Fruit fly (Drosophila melanogaster) whole organism, prepupa: Measurements from ENCODE around the gene Prosbeta2R2.

ENCODE experiments used
- Blimp-1 ChIP-seq: fragments of 200-800 bp; sonication (Bioruptor generic); optimal IDR thresholded peaks from 3 replicates; lab custom pipeline; 2017; ENCODE audit warnings: missing biosample characterization, missing genetic modification characterization, mild to moderate bottlenecking, moderate library complexity, missing genetic modification reagents
- CG11294 ChIP-seq: fragments of 200-800 bp; sonication (Bioruptor generic); IDR thresholded peaks from 2 replicates; pipeline ENCODE4 v1.3.6; 2022; ENCODE audit warnings: missing biosample characterization, missing genetic modification characterization
- CG11762 ChIP-seq: fragments of 200-800 bp; sonication (Bioruptor generic); optimal IDR thresholded peaks from 3 replicates; lab custom pipeline; 2016; ENCODE audit warnings: missing biosample characterization, missing genetic modification characterization; ENCODE audit not compliant: insufficient read depth
- CG11902 ChIP-seq: fragments of 200-800 bp; sonication (Bioruptor generic); optimal IDR thresholded peaks from 3 replicates; lab custom pipeline; 2016; ENCODE audit warnings: missing biosample characterization, missing genetic modification characterization
- CG15336 ChIP-seq: fragments of 200-800 bp; sonication (Bioruptor generic); IDR thresholded peaks from 2 replicates; pipeline ENCODE4 v1.3.6; 2022; ENCODE audit warnings: missing biosample characterization, missing genetic modification characterization
- CG1621 ChIP-seq: fragments of 200-800 bp; sonication (Bioruptor generic); optimal IDR thresholded peaks from 3 replicates; lab custom pipeline; 2018; ENCODE audit warnings: missing biosample characterization, mild to moderate bottlenecking, missing genetic modification characterization
- CG16779 ChIP-seq: fragments of 200-800 bp; sonication (Bioruptor generic); optimal IDR thresholded peaks from 3 replicates; lab custom pipeline; 2017; ENCODE audit warnings: missing biosample characterization, mild to moderate bottlenecking, missing genetic modification characterization
- CG31627 ChIP-seq: fragments of 200-800 bp; sonication (Bioruptor generic); optimal IDR thresholded peaks from 3 replicates; lab custom pipeline; 2016; ENCODE audit warnings: missing biosample characterization, missing genetic modification characterization
- CG32006 ChIP-seq: fragments of 200-800 bp; sonication (Bioruptor generic); optimal IDR thresholded peaks from 3 replicates; lab custom pipeline; 2017; ENCODE audit warnings: missing biosample characterization, mild to moderate bottlenecking, missing genetic modification characterization
- CG4318 ChIP-seq: fragments of 200-800 bp; sonication (Bioruptor generic); optimal IDR thresholded peaks from 3 replicates; lab custom pipeline; 2017; ENCODE audit warnings: missing biosample characterization, mild to moderate bottlenecking, missing genetic modification characterization
- CG6163 ChIP-seq: fragments of 200-800 bp; sonication (Bioruptor generic); IDR thresholded peaks from 3 replicates; pipeline ENCODE4 v1.3.6; 2022; ENCODE audit warnings: missing biosample characterization, missing genetic modification characterization
- CG6276 ChIP-seq: fragments of 200-800 bp; sonication (Bioruptor generic); optimal IDR thresholded peaks from 2 replicates; lab custom pipeline; 2017; ENCODE audit warnings: missing biosample characterization, mild to moderate bottlenecking, missing genetic modification characterization
- CG6808 ChIP-seq: fragments of 200-800 bp; sonication (Bioruptor generic); optimal IDR thresholded peaks from 3 replicates; lab custom pipeline; 2017; ENCODE audit warnings: missing biosample characterization, missing genetic modification characterization, mild to moderate bottlenecking, moderate library complexity, missing genetic modification reagents
- CG7368 ChIP-seq: fragments of 200-800 bp; sonication (Bioruptor generic); optimal IDR thresholded peaks from 3 replicates; lab custom pipeline; 2016; ENCODE audit warnings: missing biosample characterization, missing genetic modification characterization
- CG8119 ChIP-seq: fragments of 200-800 bp; sonication (Bioruptor generic); IDR thresholded peaks from 3 replicates; pipeline ENCODE4 v1.3.6; 2022; ENCODE audit warnings: missing biosample characterization, missing genetic modification characterization
- CG8319 ChIP-seq: fragments of 200-800 bp; sonication (Bioruptor generic); optimal IDR thresholded peaks from 3 replicates; lab custom pipeline; 2016; ENCODE audit warnings: missing biosample characterization, missing genetic modification characterization
- CG9139 ChIP-seq: fragments of 200-800 bp; sonication (Bioruptor generic); optimal IDR thresholded peaks from 3 replicates; lab custom pipeline; 2017; ENCODE audit warnings: missing biosample characterization, mild to moderate bottlenecking, missing genetic modification characterization
- Eip75B ChIP-seq: fragments of 200-800 bp; sonication (Bioruptor generic); optimal IDR thresholded peaks from 3 replicates; lab custom pipeline; 2016; ENCODE audit warnings: missing biosample characterization, missing genetic modification characterization
- Eip78C ChIP-seq: fragments of 200-800 bp; sonication (Bioruptor generic); peaks from one replicate; lab custom pipeline; 2016; ENCODE audit warnings: missing biosample characterization, missing genetic modification characterization
- Eip93F ChIP-seq: fragments of 200-800 bp; sonication (Bioruptor generic); optimal IDR thresholded peaks from 2 replicates; lab custom pipeline; 2016; ENCODE audit warnings: missing biosample characterization, mild to moderate bottlenecking, missing genetic modification characterization
- Ets21C ChIP-seq: fragments of 200-800 bp; sonication (Bioruptor generic); optimal IDR thresholded peaks from 3 replicates; lab custom pipeline; 2016; ENCODE audit warnings: missing biosample characterization, missing genetic modification characterization
- Gug ChIP-seq: fragments of 200-800 bp; sonication (Bioruptor generic); IDR thresholded peaks from 2 replicates; pipeline ENCODE4 v1.3.6; 2022; ENCODE audit warnings: missing biosample characterization, missing genetic modification characterization
- Hr4 ChIP-seq: fragments of 200-800 bp; sonication (Bioruptor generic); optimal IDR thresholded peaks from 3 replicates; lab custom pipeline; 2016; ENCODE audit warnings: missing biosample characterization, missing genetic modification characterization
- OdsH ChIP-seq: fragments of 200-800 bp; sonication (Bioruptor generic); optimal IDR thresholded peaks from 3 replicates; lab custom pipeline; 2016; ENCODE audit warnings: missing biosample characterization, missing genetic modification characterization
- Smox ChIP-seq: fragments of 200-800 bp; sonication (Bioruptor generic); optimal IDR thresholded peaks from 3 replicates; lab custom pipeline; 2016; ENCODE audit warnings: missing biosample characterization, missing genetic modification characterization
- Sox14 ChIP-seq: fragments of 200-800 bp; sonication (Bioruptor generic); optimal IDR thresholded peaks from 3 replicates; lab custom pipeline; 2016; ENCODE audit warnings: missing biosample characterization, missing genetic modification characterization
- Sox15 ChIP-seq: fragments of 200-800 bp; sonication (Bioruptor generic); optimal IDR thresholded peaks from 3 replicates; lab custom pipeline; 2016; ENCODE audit warnings: missing biosample characterization, missing genetic modification characterization
- cyc ChIP-seq: fragments of 200-800 bp; sonication (Bioruptor generic); optimal IDR thresholded peaks from 3 replicates; lab custom pipeline; 2016; ENCODE audit warnings: missing biosample characterization, missing genetic modification characterization
- dac ChIP-seq: fragments of 200-800 bp; sonication (Bioruptor generic); optimal IDR thresholded peaks from 2 replicates; lab custom pipeline; 2017; ENCODE audit warnings: missing biosample characterization, mild to moderate bottlenecking, missing genetic modification characterization
- dsx ChIP-seq: fragments of 200-800 bp; optimal IDR thresholded peaks from 3 replicates; lab custom pipeline; 2019; ENCODE audit warnings: missing biosample characterization, mild to moderate bottlenecking, missing genetic modification characterization, moderate library complexity; ENCODE audit not compliant: poor library complexity, severe bottlenecking
- eg ChIP-seq: fragments of 200-800 bp; sonication (Bioruptor generic); IDR thresholded peaks from 3 replicates; pipeline ENCODE4 v1.3.6; 2022; ENCODE audit warnings: missing biosample characterization, missing genetic modification characterization
- fd59A ChIP-seq: fragments of 200-800 bp; sonication (Bioruptor generic); optimal IDR thresholded peaks from 2 replicates; lab custom pipeline; 2017; ENCODE audit warnings: missing biosample characterization, mild to moderate bottlenecking, missing genetic modification characterization, missing genetic modification reagents
- fkh ChIP-seq: fragments of 200-800 bp; sonication (Bioruptor generic); optimal IDR thresholded peaks from 3 replicates; lab custom pipeline; 2017; ENCODE audit warnings: missing biosample characterization, mild to moderate bottlenecking, missing genetic modification characterization, moderate library complexity
- lz ChIP-seq: fragments of 200-800 bp; sonication (Bioruptor generic); optimal IDR thresholded peaks from 3 replicates; lab custom pipeline; 2016; ENCODE audit warnings: missing biosample characterization, missing genetic modification characterization
- pdm3 ChIP-seq: fragments of 200-800 bp; sonication (Bioruptor generic); optimal IDR thresholded peaks from 3 replicates; lab custom pipeline; 2016; ENCODE audit warnings: missing biosample characterization, missing genetic modification characterization
- salr ChIP-seq, 2 experiments: fragments of 200-800 bp; sonication (Bioruptor generic); optimal IDR thresholded peaks; 3 replicates each; lab custom pipeline; 2016 to 2018; ENCODE audit warnings: missing biosample characterization in 2 of 2, missing genetic modification characterization in 2 of 2, mild to moderate bottlenecking in 1 of 2
- spab ChIP-seq: fragments of 200-800 bp; sonication (Bioruptor generic); optimal IDR thresholded peaks from 2 replicates; lab custom pipeline; 2017; ENCODE audit warnings: missing biosample characterization, mild to moderate bottlenecking, missing genetic modification characterization, missing genetic modification reagents
- ss ChIP-seq, 2 experiments: fragments of 200-800 bp; sonication (Bioruptor generic); optimal IDR thresholded peaks; 2 replicates in 1 of 2; 3 replicates in 1 of 2; lab custom pipeline; 2017 to 2018; ENCODE audit warnings: mild to moderate bottlenecking in 2 of 2, missing biosample characterization in 2 of 2, missing genetic modification characterization in 2 of 2, moderate library complexity in 1 of 2
- svp ChIP-seq: fragments of 200-800 bp; sonication (Bioruptor generic); peaks from one replicate; lab custom pipeline; 2016; ENCODE audit warnings: missing biosample characterization, missing genetic modification characterization
- topi ChIP-seq: fragments of 200-800 bp; sonication (Bioruptor generic); optimal IDR thresholded peaks from 3 replicates; lab custom pipeline; 2016; ENCODE audit warnings: missing biosample characterization, missing genetic modification characterization

The Prosbeta2R2 gene

DNA sequence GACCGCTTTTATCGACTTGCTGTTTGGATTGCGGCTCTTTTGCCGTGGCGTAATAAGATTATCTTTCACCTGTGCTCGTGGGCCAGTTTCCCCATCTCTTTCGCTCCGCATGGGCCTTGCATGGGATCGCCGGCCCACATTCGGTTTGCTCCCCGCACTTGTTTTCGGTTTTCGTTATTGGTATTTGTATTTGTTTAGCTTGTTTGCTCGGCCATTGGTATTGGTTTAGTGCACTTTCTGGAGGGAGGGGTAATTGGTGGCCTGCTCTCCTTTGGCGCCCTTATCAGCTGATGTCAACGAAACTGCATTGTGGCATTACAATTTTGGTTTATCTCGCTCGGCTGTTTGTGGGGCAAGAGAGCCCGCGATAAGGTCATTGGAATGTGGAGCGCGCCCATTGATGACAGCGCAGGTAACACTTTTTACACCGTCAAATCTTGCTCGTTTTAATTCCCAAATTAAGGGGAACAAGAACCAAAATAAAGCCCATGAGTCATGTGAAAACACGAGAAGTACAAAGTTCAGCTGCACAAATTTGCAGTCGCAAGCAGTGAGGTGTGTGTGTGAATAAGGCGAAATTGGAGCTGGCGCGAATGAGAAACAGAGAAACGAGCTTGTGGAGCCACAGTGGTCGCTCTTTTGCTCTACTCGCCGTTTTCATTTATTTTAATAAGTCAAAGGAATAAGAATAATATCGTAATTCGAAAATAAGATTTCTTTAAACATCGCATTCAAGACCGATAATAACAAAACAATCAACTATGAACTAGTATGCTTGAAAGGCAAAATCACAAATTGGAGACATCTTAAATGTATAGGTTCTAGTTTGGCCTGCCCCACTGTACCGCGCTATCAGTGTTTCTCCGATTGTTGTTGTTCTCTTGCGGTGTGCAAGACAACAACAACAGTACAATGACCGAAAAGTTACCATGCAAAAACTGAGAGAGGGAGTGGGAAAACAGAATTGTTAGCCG lies 3.7 kb downstream of the Prosbeta2R2 start (continued):
- TF ChIP-seq Gug (GFP tag; lab: Robert Waterston, UW), result peak; percentile 69
- TF ChIP-seq CG6808, result peak; percentile 92
- TF ChIP-seq CG9139 (GFP tag; lab: Kevin White, UChicago), result peak; percentile 43
- TF ChIP-seq Sox15, result peak; percentile 82
- peak; percentile 97 for TF ChIP-seq Eip78C (GFP tag; lab: Kevin White, UChicago)
- peak; percentile 78 for TF ChIP-seq dac
- TF ChIP-seq dsx, result peak; percentile 80
- peak; percentile 94 for TF ChIP-seq topi (GFP tag; lab: Kevin White, UChicago)
- peak; percentile 87 for TF ChIP-seq Ets21C (GFP tag; lab: Kevin White, UChicago)
- TF ChIP-seq spab, result peak; percentile 84
- peak; percentile 78 for TF ChIP-seq CG11762
- TF ChIP-seq CG8319 (GFP tag; lab: Kevin White, UChicago), result peak; percentile 77
- TF ChIP-seq Blimp-1 (GFP tag; lab: Kevin White, UChicago), result peak; percentile 74
- TF ChIP-seq Sox14 (GFP tag; lab: Kevin White, UChicago), result peak; percentile 93
- peak; percentile 89 for TF ChIP-seq CG32006 (GFP tag; lab: Kevin White, UChicago)

DNA sequence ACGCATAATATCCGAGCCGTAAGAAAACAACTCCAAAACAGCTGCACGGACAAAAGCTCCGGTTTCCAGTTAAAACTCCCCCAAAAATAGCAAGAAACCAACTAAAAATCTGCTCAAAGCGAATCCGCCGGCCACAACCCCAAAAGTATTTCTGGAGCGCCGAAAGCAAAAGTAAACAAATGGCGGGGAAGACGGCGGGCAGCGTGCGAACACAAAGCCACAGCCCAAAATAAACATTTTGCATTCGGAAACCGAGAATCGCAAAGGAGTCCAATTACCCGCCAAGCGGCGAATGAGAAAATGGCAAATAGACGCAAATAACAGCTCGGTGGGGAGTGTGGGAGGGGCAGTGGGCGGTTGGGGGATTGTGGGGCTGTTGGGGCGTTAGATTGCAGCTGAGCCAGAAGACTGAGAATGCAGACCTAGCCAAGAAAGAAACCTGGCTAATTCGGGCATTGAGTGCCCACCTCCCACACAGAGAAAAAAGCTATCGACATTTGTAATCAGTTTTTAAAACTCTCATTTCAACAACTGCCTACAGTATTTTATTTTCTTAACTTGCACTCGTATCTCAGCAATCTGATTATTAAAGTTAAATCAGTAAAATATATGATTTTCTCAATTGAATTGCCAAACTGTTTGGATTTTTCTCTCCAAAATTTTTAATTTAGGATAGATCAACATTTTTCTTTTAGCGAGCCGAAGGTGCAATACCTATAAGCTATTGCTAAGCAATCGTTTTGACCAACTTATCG lies 5.0 kb downstream of the Prosbeta2R2 start:
- no peak for TF ChIP-seq pdm3
- no peak for TF ChIP-seq Eip75B (GFP tag; lab: Kevin White, UChicago)
- TF ChIP-seq Blimp-1 (GFP tag; lab: Kevin White, UChicago), result peak; percentile 62
- no peak for TF ChIP-seq CG6276 (GFP tag; lab: Kevin White, UChicago)
- no peak for TF ChIP-seq CG11902 (GFP tag; lab: Kevin White, UChicago)
- TF ChIP-seq CG11762, result no peak
- no peak for TF ChIP-seq CG4318
- peak; percentile 13 for TF ChIP-seq OdsH
- TF ChIP-seq CG31627 (GFP tag; lab: Kevin White, UChicago), result no peak
- TF ChIP-seq svp (GFP tag; lab: Kevin White, UChicago), result no peak
- TF ChIP-seq Smox (GFP tag; lab: Kevin White, UChicago), result no peak
- TF ChIP-seq salr (GFP tag; optimal IDR thresholded peaks at IDR 0.05; lab: Kevin White, UChicago), result peak in 1 of 2 experiments; percentile 15
- peak; percentile 61 for TF ChIP-seq fkh
- no peak for TF ChIP-seq CG7368
- peak; percentile 38; the same call in 2 of the 3 replicates for TF ChIP-seq CG8119
- no peak for TF ChIP-seq fd59A
- TF ChIP-seq CG6163, result peak; percentile 41; the same call in 1 of the 3 replicates
- no peak for TF ChIP-seq ss (GFP tag; optimal IDR thresholded peaks at IDR 0.05; lab: Kevin White, UChicago)
- TF ChIP-seq Gug (GFP tag; lab: Robert Waterston, UW), result peak; percentile 24; the same call in 1 of the 2 replicates
- TF ChIP-seq CG9139 (GFP tag; lab: Kevin White, UChicago), result no peak
- TF ChIP-seq Hr4 (GFP tag; lab: Kevin White, UChicago), result peak; percentile 6
- no peak for TF ChIP-seq lz (GFP tag; lab: Kevin White, UChicago)
- TF ChIP-seq CG11294 (GFP tag; lab: Robert Waterston, UW), result no peak
- peak; percentile 51; the same call in 1 of the 3 replicates for TF ChIP-seq eg
- no peak for TF ChIP-seq CG16779 (tag; lab: Kevin White, UChicago)
- no peak for TF ChIP-seq spab
- TF ChIP-seq cyc (GFP tag; lab: Kevin White, UChicago), result no peak
- no peak for TF ChIP-seq Eip93F (GFP tag; lab: Kevin White, UChicago)
- TF ChIP-seq CG8319 (GFP tag; lab: Kevin White, UChicago), result no peak
- no peak for TF ChIP-seq Ets21C (GFP tag; lab: Kevin White, UChicago)
- peak; percentile 46; the same call in 1 of the 2 replicates for TF ChIP-seq CG15336
- TF ChIP-seq CG1621 (tag; lab: Kevin White, UChicago), result no peak
- TF ChIP-seq CG32006 (GFP tag; lab: Kevin White, UChicago), result peak; percentile 44
- TF ChIP-seq, all 60 proteins: peak for 11
